Worm (Caenorhabditis elegans) whole organism, L3 larva: ENCODE results near the gene Y82E9BR.18.

Experiments used
- R02D3.7 ChIP-seq: fragments of 150-350 bp; optimal IDR thresholded peaks from 2 replicates; lab custom pipeline; 2014; ENCODE audit warnings: missing biosample characterization, missing genetic modification characterization
- aly-2 ChIP-seq: fragments of 150-350 bp; optimal IDR thresholded peaks from 2 replicates; lab custom pipeline; 2014; ENCODE audit warnings: missing biosample characterization, missing genetic modification characterization
- ceh-28 ChIP-seq: fragments of 150-350 bp; optimal IDR thresholded peaks from 2 replicates; lab custom pipeline; 2014; ENCODE audit warnings: missing biosample characterization, missing genetic modification reagents, missing genetic modification characterization
- ceh-82 ChIP-seq: fragments of 150-350 bp; optimal IDR thresholded peaks from 2 replicates; lab custom pipeline; 2014; ENCODE audit warnings: missing biosample characterization, missing genetic modification characterization
- egl-27 ChIP-seq: sonication (generic microtip); optimal IDR thresholded peaks from 4 replicates; lab custom pipeline; 2017; ENCODE audit warnings: missing biosample characterization, missing genetic modification reagents, missing genetic modification characterization
- egl-5 ChIP-seq: fragments of 150-350 bp; optimal IDR thresholded peaks from 2 replicates; lab custom pipeline; 2017; ENCODE audit warnings: missing biosample characterization, missing genetic modification reagents, missing genetic modification characterization, inconsistent platforms
- elt-1 ChIP-seq: fragments of 150-350 bp; optimal IDR thresholded peaks from 2 replicates; lab custom pipeline; 2014; ENCODE audit warnings: missing biosample characterization, missing genetic modification characterization
- elt-2 ChIP-seq: sonication (generic microtip); optimal IDR thresholded peaks from 2 replicates; lab custom pipeline; 2016; ENCODE audit warnings: missing genetic modification reagents, mild to moderate bottlenecking, missing genetic modification characterization, missing compliant biosample characterization
- eor-1 ChIP-seq, 2 experiments: fragments of 150-350 bp; optimal IDR thresholded peaks; 2 replicates each; lab custom pipeline; 2014 to 2018; ENCODE audit warnings: missing biosample characterization in 2 of 2, missing genetic modification characterization in 2 of 2
- fkh-10 ChIP-seq: sonication (generic microtip); optimal IDR thresholded peaks from 2 replicates; lab custom pipeline; 2017; ENCODE audit warnings: missing biosample characterization, missing genetic modification reagents, missing genetic modification characterization
- fkh-2 ChIP-seq: fragments of 150-350 bp; optimal IDR thresholded peaks from 2 replicates; lab custom pipeline; 2014; ENCODE audit warnings: missing biosample characterization, missing genetic modification reagents, missing genetic modification characterization
- fos-1 ChIP-seq: fragments of 150-350 bp; optimal IDR thresholded peaks from 2 replicates; lab custom pipeline; 2014; ENCODE audit warnings: missing biosample characterization, missing genetic modification characterization
- hmg-11 ChIP-seq: sonication (generic microtip); optimal IDR thresholded peaks from 2 replicates; lab custom pipeline; 2016; ENCODE audit warnings: missing genetic modification characterization, missing compliant biosample characterization
- lsy-12 ChIP-seq: sonication (generic microtip); optimal IDR thresholded peaks from 2 replicates; lab custom pipeline; 2016; ENCODE audit warnings: mild to moderate bottlenecking, missing genetic modification characterization, missing compliant biosample characterization
- mml-1 ChIP-seq: fragments of 150-350 bp; sonication (generic microtip); optimal IDR thresholded peaks from 3 replicates; lab custom pipeline; 2014; ENCODE audit warnings: missing biosample characterization, missing genetic modification characterization
- nfya-1 ChIP-seq: sonication (generic microtip); optimal IDR thresholded peaks from 2 replicates; lab custom pipeline; 2017; ENCODE audit warnings: missing genetic modification characterization, mild to moderate bottlenecking, missing compliant biosample characterization, antibody characterized with exemption, moderate library complexity; ENCODE audit not compliant: insufficient read depth
- nhr-237 ChIP-seq: fragments of 150-350 bp; optimal IDR thresholded peaks from 2 replicates; lab custom pipeline; 2014; ENCODE audit warnings: missing biosample characterization, missing genetic modification characterization
- nhr-25 ChIP-seq: sonication (generic microtip); optimal IDR thresholded peaks from 2 replicates; lab custom pipeline; 2017; ENCODE audit warnings: missing biosample characterization, missing genetic modification characterization
- nhr-28 ChIP-seq: fragments of 150-350 bp; optimal IDR thresholded peaks from 2 replicates; lab custom pipeline; 2014; ENCODE audit warnings: missing biosample characterization, missing genetic modification characterization
- nhr-43 ChIP-seq: sonication (generic microtip); optimal IDR thresholded peaks from 2 replicates; lab custom pipeline; 2016; ENCODE audit warnings: mild to moderate bottlenecking, missing genetic modification characterization, missing compliant biosample characterization; ENCODE audit not compliant: poor library complexity, severe bottlenecking
- nhr-76 ChIP-seq: fragments of 150-350 bp; sonication (generic microtip); optimal IDR thresholded peaks from 5 replicates; lab custom pipeline; 2014; ENCODE audit warnings: missing biosample characterization, missing genetic modification characterization
- nhr-77 ChIP-seq: fragments of 150-350 bp; optimal IDR thresholded peaks from 2 replicates; lab custom pipeline; 2014; ENCODE audit warnings: missing biosample characterization, missing genetic modification characterization
- pha-4 ChIP-seq: fragments of 150-350 bp; optimal IDR thresholded peaks from 2 replicates; lab custom pipeline; 2014; ENCODE audit warnings: missing biosample characterization, missing genetic modification reagents, missing genetic modification characterization
- pqm-1 ChIP-seq: fragments of 150-350 bp; optimal IDR thresholded peaks from 2 replicates; lab custom pipeline; 2017; ENCODE audit warnings: missing biosample characterization, missing genetic modification characterization, inconsistent platforms
- sea-2 ChIP-seq: fragments of 150-350 bp; sonication (generic microtip); optimal IDR thresholded peaks from 4 replicates; lab custom pipeline; 2014; ENCODE audit warnings: missing biosample characterization, missing genetic modification reagents, missing genetic modification characterization
- skn-1 ChIP-seq: fragments of 150-350 bp; optimal IDR thresholded peaks from 2 replicates; lab custom pipeline; 2014; ENCODE audit warnings: missing biosample characterization, missing genetic modification characterization
- tbx-2 ChIP-seq: sonication (generic microtip); optimal IDR thresholded peaks from 2 replicates; lab custom pipeline; 2016; ENCODE audit warnings: mild to moderate bottlenecking, missing genetic modification characterization, missing compliant biosample characterization
- unc-39 ChIP-seq: sonication (generic microtip); optimal IDR thresholded peaks from 4 replicates; lab custom pipeline; 2017; ENCODE audit warnings: missing biosample characterization, missing genetic modification characterization
- zag-1 ChIP-seq: fragments of 150-350 bp; optimal IDR thresholded peaks from 2 replicates; lab custom pipeline; 2014; ENCODE audit warnings: missing biosample characterization, missing genetic modification characterization
- ztf-11 ChIP-seq: fragments of 150-350 bp; optimal IDR thresholded peaks from 2 replicates; lab custom pipeline; 2014; ENCODE audit warnings: missing biosample characterization, missing genetic modification characterization
- ztf-4 ChIP-seq: fragments of 150-350 bp; optimal IDR thresholded peaks from 2 replicates; lab custom pipeline; 2014; ENCODE audit warnings: missing biosample characterization, missing genetic modification characterization

The Y82E9BR.18 gene

ce11 chrIII:1455674-1456073, 27.6 kb downstream of the Y82E9BR.18 start, which contains the start of gene Y82E9BR.17:
Gene Y82E9BR.17 (minus strand): TSS chrIII:1455774.
- no peak for TF ChIP-seq R02D3.7 (tag; lab: Kevin White, UChicago)
- no peak for TF ChIP-seq nfya-1 (tag; lab: Kevin White, UChicago)
- TF ChIP-seq ceh-28 (tag; lab: Kevin White, UChicago) = no peak

ce11 chrIII:1446747-1447146, 36.6 kb downstream of the Y82E9BR.18 start:
- TF ChIP-seq ceh-28 (tag; lab: Kevin White, UChicago) = no peak
- TF ChIP-seq sea-2 = no peak
- no peak for TF ChIP-seq tbx-2 (tag; lab: Kevin White, UChicago)
- no peak for TF ChIP-seq nhr-28 (tag; lab: Kevin White, UChicago)
- no peak for TF ChIP-seq elt-2 (tag; lab: Kevin White, UChicago)
- no peak for TF ChIP-seq elt-1 (tag; lab: Kevin White, UChicago)
- TF ChIP-seq fkh-10 = no peak
- TF ChIP-seq nhr-77 (tag; lab: Kevin White, UChicago) = no peak
- no peak for TF ChIP-seq ceh-82 (tag; lab: Kevin White, UChicago)
- no peak for TF ChIP-seq nhr-237 (tag; lab: Kevin White, UChicago)
- TF ChIP-seq, all 47 proteins: peak for 0

- TF ChIP-seq pha-4 (tag; lab: Kevin White, UChicago) = no peak
- TF ChIP-seq ztf-11 = no peak
- TF ChIP-seq nhr-77 (tag; lab: Kevin White, UChicago) = no peak
- no peak for TF ChIP-seq fos-1 (tag; lab: Kevin White, UChicago)
- TF ChIP-seq aly-2 (tag; lab: Kevin White, UChicago) = no peak
- TF ChIP-seq skn-1 = no peak
- TF ChIP-seq nhr-76 (tag; lab: Kevin White, UChicago) = no peak
- no peak for TF ChIP-seq nhr-25
- no peak for TF ChIP-seq nhr-28 (tag; lab: Kevin White, UChicago)
- no peak for TF ChIP-seq ceh-28 (tag; lab: Kevin White, UChicago)
- no peak for TF ChIP-seq pqm-1 (tag; lab: Kevin White, UChicago)
- TF ChIP-seq R02D3.7 (tag; lab: Kevin White, UChicago) = no peak
- no peak for TF ChIP-seq ztf-4 (tag; lab: Kevin White, UChicago)
- TF ChIP-seq, all 47 proteins: peak for 0
Measured at ce11 chrIII:1439609-1440008, 43.7 kb downstream of the Y82E9BR.18 start.

ce11 chrIII:1436738-1437137, 46.6 kb downstream of the Y82E9BR.18 start:
- TF ChIP-seq eor-1 (tag; optimal IDR thresholded peaks at IDR 0.05; lab: Kevin White, UChicago) (no peak), nfya-1 (tag; lab: Kevin White, UChicago) (peak; percentile 99), R02D3.7 (tag; lab: Kevin White, UChicago) (no peak), fkh-2 (tag; lab: Kevin White, UChicago) (no peak), ceh-82 (tag; lab: Kevin White, UChicago) (no peak)

- TF ChIP-seq nhr-77 (tag; lab: Kevin White, UChicago) = no peak
- peak; percentile 56 for TF ChIP-seq hmg-11 (tag; lab: Kevin White, UChicago)
- no peak for TF ChIP-seq lsy-12 (tag; lab: Kevin White, UChicago)
- TF ChIP-seq elt-1 (tag; lab: Kevin White, UChicago) = peak; percentile 49
- peak; percentile 56 for TF ChIP-seq nfya-1 (tag; lab: Kevin White, UChicago)
Measured at ce11 chrIII:1429920-1430437, 53.3 kb downstream of the Y82E9BR.18 start.

ce11 chrIII:1429275-1429674, 54.0 kb downstream of the Y82E9BR.18 start:
- TF ChIP-seq fkh-2 (tag; lab: Kevin White, UChicago) (no peak), ceh-28 (tag; lab: Kevin White, UChicago) (peak; percentile 45)

- TF ChIP-seq egl-27 (tag; lab: Kevin White, UChicago) (no peak), mml-1 (tag; lab: Kevin White, UChicago) (no peak), ztf-11 (no peak), egl-5 (tag; lab: Kevin White, UChicago) (no peak), fos-1 (tag; lab: Kevin White, UChicago) (no peak), unc-39 (no peak), nhr-43 (tag; lab: Kevin White, UChicago) (no peak), zag-1 (no peak), elt-2 (tag; lab: Kevin White, UChicago) (no peak)
Measured at ce11 chrIII:1428448-1428847, 54.9 kb downstream of the Y82E9BR.18 start.
